Worm (Caenorhabditis elegans): Measurements from ENCODE around the gene Y17G7B.22.

The Y17G7B.22 gene

ce11 chrII:12102365-12102764 is 34.5 kb downstream of the Y17G7B.22 start (continued):
- TF ChIP-seq ceh-82 (tag; optimal IDR thresholded peaks at IDR 0.05) (peak; percentile 54 to 89 (median 83)), lin-13 (GFP tag; optimal IDR thresholded peaks at IDR 0.05) (peak; percentile 94), ceh-63 (GFP tag; optimal IDR thresholded peaks at IDR 0.05) (no peak), egl-13 (tag; optimal IDR thresholded peaks at IDR 0.05) (peak; percentile 86), lsy-2 (tag; optimal IDR thresholded peaks at IDR 0.05) (peak; percentile 89 to 91), skn-1 (tag; optimal IDR thresholded peaks at IDR 0.05) (peak; percentile 94), hlh-4 (tag; optimal IDR thresholded peaks at IDR 0.05) (no peak), alr-1 (tag; optimal IDR thresholded peaks at IDR 0.05; ENCODE audit: borderline replicate concordance) (no peak), mab-9 (GFP tag; IDR thresholded peaks at IDR 0.05) (peak; percentile 85), unc-62 (GFP tag; optimal IDR thresholded peaks at IDR 0.05) (no peak), grh-1 (GFP tag; IDR thresholded peaks at IDR 0.05) (peak; percentile 89), swsn-7 (tag; optimal IDR thresholded peaks at IDR 0.05) (peak; percentile 97), elt-3 (tag; optimal IDR thresholded peaks at IDR 0.05) (peak in 3 of 6 experiments; percentile 22 to 94 (median 70))

- TF ChIP-seq lin-35 (GFP tag; optimal IDR thresholded peaks at IDR 0.05) (peak; percentile 96 to 98), nhr-12 (tag; optimal IDR thresholded peaks at IDR 0.05) (no peak), swsn-7 (tag; optimal IDR thresholded peaks at IDR 0.05) (peak; percentile 75), tlp-1 (tag; optimal IDR thresholded peaks at IDR 0.05) (no peak), C34B4.2 (tag; optimal IDR thresholded peaks at IDR 0.05) (no peak), dsc-1 (tag; optimal IDR thresholded peaks at IDR 0.05) (peak; percentile 72), efl-3 (GFP tag; optimal IDR thresholded peaks at IDR 0.05) (no peak), lin-15B (tag; optimal IDR thresholded peaks at IDR 0.05) (peak; percentile 56), mep-1 (tag; optimal IDR thresholded peaks at IDR 0.05) (peak; percentile 91), pax-3 (tag; optimal IDR thresholded peaks at IDR 0.05) (peak; percentile 34), nhr-11 (tag; optimal IDR thresholded peaks at IDR 0.05) (no peak), sox-4 (tag; optimal IDR thresholded peaks at IDR 0.05) (peak; percentile 29), unc-130 (tag; optimal IDR thresholded peaks at IDR 0.05) (no peak), isw-1 (GFP tag; IDR thresholded peaks at IDR 0.05) (peak; percentile 51), zip-4 (GFP tag; optimal IDR thresholded peaks at IDR 0.05) (peak; percentile 23), ztf-11 (tag; optimal IDR thresholded peaks at IDR 0.05) (peak in 1 of 2 experiments; percentile 33), tbx-2 (tag; optimal IDR thresholded peaks at IDR 0.05) (peak; percentile 64), lin-13 (GFP tag; optimal IDR thresholded peaks at IDR 0.05) (peak; percentile 54), efl-1 (optimal IDR thresholded peaks at IDR 0.05) (peak; percentile 91 to 97), efl-1 (GFP tag; optimal IDR thresholded peaks at IDR 0.05 in 1 of 2) (peak; percentile 98 to 100), nhr-47 (tag; optimal IDR thresholded peaks at IDR 0.05) (peak; percentile 84), aha-1 (tag; optimal IDR thresholded peaks at IDR 0.05) (no peak), ceh-82 (tag; optimal IDR thresholded peaks at IDR 0.05) (peak; percentile 65 to 90 (median 68)), alr-1 (tag; optimal IDR thresholded peaks at IDR 0.05; ENCODE audit: borderline replicate concordance) (no peak), ceh-63 (GFP tag; optimal IDR thresholded peaks at IDR 0.05) (no peak), grh-1 (GFP tag; IDR thresholded peaks at IDR 0.05) (no peak), mef-2 (tag; optimal IDR thresholded peaks at IDR 0.05) (peak; percentile 62), elt-3 (tag; optimal IDR thresholded peaks at IDR 0.05) (peak in 1 of 6 experiments; percentile 56), egl-13 (tag; optimal IDR thresholded peaks at IDR 0.05) (peak; percentile 66), ceh-90 (tag; optimal IDR thresholded peaks at IDR 0.05) (no peak), ces-1 (GFP tag; optimal IDR thresholded peaks at IDR 0.05) (no peak), ets-5 (GFP tag; IDR thresholded peaks at IDR 0.05) (no peak), lsy-2 (tag; optimal IDR thresholded peaks at IDR 0.05) (peak; percentile 76 to 88), jun-1 (tag; optimal IDR thresholded peaks at IDR 0.05) (peak; percentile 35), nhr-71 (tag; optimal IDR thresholded peaks at IDR 0.05) (peak; percentile 82), lin-14 (GFP tag; optimal IDR thresholded peaks at IDR 0.05) (peak; percentile 71), nhr-90 (tag; optimal IDR thresholded peaks at IDR 0.05; ENCODE audit: poor library complexity) (peak; percentile 46), rnt-1 (tag; optimal IDR thresholded peaks at IDR 0.05) (peak; percentile 79), snpc-4 (tag; optimal IDR thresholded peaks at IDR 0.05) (peak; percentile 65), nhr-77 (tag; optimal IDR thresholded peaks at IDR 0.05) (peak; percentile 24), mab-9 (GFP tag; IDR thresholded peaks at IDR 0.05) (peak; percentile 70), sptf-1 (tag; optimal IDR thresholded peaks at IDR 0.05) (no peak), vab-15 (tag; optimal IDR thresholded peaks at IDR 0.05) (no peak), skn-1 (tag; optimal IDR thresholded peaks at IDR 0.05) (peak; percentile 45), fkh-8 (tag; optimal IDR thresholded peaks at IDR 0.05) (peak; percentile 85), nhr-237 (tag; optimal IDR thresholded peaks at IDR 0.05) (peak; percentile 19), mdl-1 (tag; optimal IDR thresholded peaks at IDR 0.05) (peak in 1 of 2 experiments; percentile 29)
These were observed 40.0 kb downstream of the Y17G7B.22 start, which contains the start of gene Y17G7B.18 for ce11 chrII:12107840-12108239. Y17G7B.18 (minus strand) TSS chrII:12107857.
